Worm (Caenorhabditis elegans) whole organism, young adult: Measurements from ENCODE around the gene W08E12.6.

Experiments used
- B0019.2 ChIP-seq: fragments of 200-800 bp; sonication (Bioruptor generic); conservative IDR thresholded peaks from 2 replicates; pipeline ENCODE4 v1.3.6; 2022; ENCODE audit warnings: missing genetic modification reagents, missing genetic modification characterization, missing compliant biosample characterization
- B0336.3 ChIP-seq: fragments of 200-800 bp; sonication (Bioruptor generic); IDR thresholded peaks from 2 replicates; pipeline ENCODE4 v1.3.6; 2022; ENCODE audit warnings: missing genetic modification characterization, missing compliant biosample characterization
- F10E7.11 ChIP-seq: sonication (generic microtip); optimal IDR thresholded peaks from 2 replicates; lab custom pipeline; 2017; ENCODE audit warnings: mild to moderate bottlenecking, missing genetic modification characterization, moderate library complexity, missing compliant biosample characterization
- F33H1.4 ChIP-seq: fragments of 200-800 bp; sonication (Bioruptor generic); IDR thresholded peaks from 2 replicates; pipeline ENCODE4 v1.3.6; 2022; ENCODE audit warnings: missing genetic modification reagents, missing genetic modification characterization, missing compliant biosample characterization
- K11D2.4 ChIP-seq: fragments of 200-800 bp; sonication (Bioruptor generic); IDR thresholded peaks from 2 replicates; pipeline ENCODE4 v1.3.6; 2022; ENCODE audit warnings: missing genetic modification reagents, missing genetic modification characterization, missing compliant biosample characterization
- K12H6.12 ChIP-seq: fragments of 200-800 bp; sonication (Bioruptor generic); optimal IDR thresholded peaks from 2 replicates; lab custom pipeline; 2018; ENCODE audit warnings: mild to moderate bottlenecking, missing genetic modification characterization, missing compliant biosample characterization
- T07F8.4 ChIP-seq: sonication (generic microtip); optimal IDR thresholded peaks from 2 replicates; lab custom pipeline; 2016; ENCODE audit warnings: mild to moderate bottlenecking, missing genetic modification characterization, moderate library complexity, missing compliant biosample characterization
- T26A5.8 ChIP-seq: sonication (generic microtip); optimal IDR thresholded peaks from 2 replicates; lab custom pipeline; 2016; ENCODE audit warnings: missing genetic modification characterization, missing compliant biosample characterization
- Y53F4B.3 ChIP-seq: fragments of 200-800 bp; sonication (Bioruptor generic); IDR thresholded peaks from 2 replicates; pipeline ENCODE4 v1.3.6; 2022; ENCODE audit warnings: missing genetic modification reagents, missing genetic modification characterization, missing compliant biosample characterization
- Y67H2A.10 ChIP-seq: fragments of 200-800 bp; sonication (Bioruptor generic); conservative IDR thresholded peaks from 2 replicates; pipeline ENCODE4 v1.3.6; 2022; ENCODE audit warnings: missing genetic modification reagents, missing genetic modification characterization, missing compliant biosample characterization
- Y79H2A.3 ChIP-seq: fragments of 200-800 bp; sonication (Bioruptor generic); conservative IDR thresholded peaks from 2 replicates; pipeline ENCODE4 v1.3.6; 2022; ENCODE audit warnings: missing genetic modification reagents, missing genetic modification characterization, missing compliant biosample characterization
- Y95B8A.8 ChIP-seq: fragments of 200-800 bp; sonication (Bioruptor generic); IDR thresholded peaks from 2 replicates; pipeline ENCODE4 v1.3.6; 2022; ENCODE audit warnings: missing genetic modification reagents, missing genetic modification characterization, missing compliant biosample characterization
- ZK185.1 ChIP-seq: sonication (generic microtip); optimal IDR thresholded peaks from 2 replicates; lab custom pipeline; 2016; ENCODE audit warnings: mild to moderate bottlenecking, missing genetic modification characterization, missing compliant biosample characterization; ENCODE audit not compliant: poor library complexity, severe bottlenecking
- akir-1 ChIP-seq: fragments of 200-800 bp; sonication (Bioruptor generic); optimal IDR thresholded peaks from 2 replicates; lab custom pipeline; 2018; ENCODE audit warnings: mild to moderate bottlenecking, missing genetic modification characterization, moderate library complexity, missing compliant biosample characterization
- atf-7 ChIP-seq: sonication (generic microtip); optimal IDR thresholded peaks from 2 replicates; lab custom pipeline; 2017; ENCODE audit warnings: mild to moderate bottlenecking, missing genetic modification characterization, missing compliant biosample characterization
- attf-5 ChIP-seq: fragments of 200-800 bp; sonication (Bioruptor generic); optimal IDR thresholded peaks from 2 replicates; lab custom pipeline; 2018; ENCODE audit warnings: mild to moderate bottlenecking, missing genetic modification characterization, missing compliant biosample characterization
- bed-1 ChIP-seq: fragments of 200-800 bp; sonication (Bioruptor generic); IDR thresholded peaks from 2 replicates; pipeline ENCODE4 v1.3.6; 2022; ENCODE audit warnings: missing genetic modification reagents, missing genetic modification characterization, missing compliant biosample characterization
- ceh-100 ChIP-seq: fragments of 200-800 bp; sonication (Bioruptor generic); IDR thresholded peaks from 2 replicates; pipeline ENCODE4 v1.3.6; 2022; ENCODE audit warnings: missing genetic modification reagents, missing genetic modification characterization, missing compliant biosample characterization
- ceh-27 ChIP-seq: fragments of 200-800 bp; sonication (Bioruptor generic); optimal IDR thresholded peaks from 2 replicates; lab custom pipeline; 2018; ENCODE audit warnings: mild to moderate bottlenecking, missing genetic modification characterization, moderate library complexity, missing compliant biosample characterization
- ceh-40 ChIP-seq: fragments of 200-800 bp; sonication (Bioruptor generic); IDR thresholded peaks from 2 replicates; pipeline ENCODE4 v1.3.6; 2022; ENCODE audit warnings: missing genetic modification characterization, missing compliant biosample characterization
- ceh-58 ChIP-seq: fragments of 200-800 bp; sonication (Bioruptor generic); IDR thresholded peaks from 2 replicates; pipeline ENCODE4 v1.3.6; 2022; ENCODE audit warnings: missing genetic modification characterization, missing compliant biosample characterization
- ceh-79 ChIP-seq: sonication (generic microtip); optimal IDR thresholded peaks from 2 replicates; lab custom pipeline; 2017; ENCODE audit warnings: mild to moderate bottlenecking, missing genetic modification characterization, missing compliant biosample characterization
- ceh-91 ChIP-seq: fragments of 200-800 bp; sonication (Bioruptor generic); IDR thresholded peaks from 2 replicates; pipeline ENCODE4 v1.3.6; 2022; ENCODE audit warnings: missing genetic modification reagents, missing genetic modification characterization, missing compliant biosample characterization
- dpl-1 ChIP-seq: fragments of 150-350 bp; optimal IDR thresholded peaks from 2 replicates; lab custom pipeline; 2014; ENCODE audit warnings: missing biosample characterization, missing genetic modification reagents, missing genetic modification characterization
- efl-1 ChIP-seq: fragments of 150-350 bp; optimal IDR thresholded peaks from 2 replicates; lab custom pipeline; 2014; ENCODE audit warnings: missing biosample characterization, missing genetic modification reagents, missing genetic modification characterization
- egl-18 ChIP-seq: fragments of 200-800 bp; sonication (Bioruptor generic); IDR thresholded peaks from 2 replicates; pipeline ENCODE4 v1.3.6; 2022; ENCODE audit warnings: missing genetic modification reagents, missing genetic modification characterization, missing compliant biosample characterization
- ets-4 ChIP-seq: fragments of 200-800 bp; sonication (Bioruptor generic); optimal IDR thresholded peaks from 2 replicates; lab custom pipeline; 2018; ENCODE audit warnings: mild to moderate bottlenecking, missing genetic modification characterization, missing compliant biosample characterization
- gei-17 ChIP-seq: fragments of 200-800 bp; sonication (Bioruptor generic); optimal IDR thresholded peaks from 2 replicates; lab custom pipeline; 2018; ENCODE audit warnings: mild to moderate bottlenecking, missing genetic modification characterization, missing compliant biosample characterization
- hlh-12 ChIP-seq: sonication (generic microtip); optimal IDR thresholded peaks from 2 replicates; lab custom pipeline; 2016; ENCODE audit warnings: missing genetic modification characterization, missing compliant biosample characterization
- lin-40 ChIP-seq: sonication (generic microtip); optimal IDR thresholded peaks from 2 replicates; lab custom pipeline; 2016; ENCODE audit warnings: missing genetic modification characterization, mild to moderate bottlenecking, missing compliant biosample characterization, missing genotype, missing genetic modification reagents
- lin-54 ChIP-seq: fragments of 200-800 bp; sonication (Bioruptor generic); optimal IDR thresholded peaks from 2 replicates; lab custom pipeline; 2018; ENCODE audit warnings: mild to moderate bottlenecking, missing genetic modification characterization, missing compliant biosample characterization
- lsy-27 ChIP-seq: sonication (generic microtip); optimal IDR thresholded peaks from 2 replicates; lab custom pipeline; 2017; ENCODE audit warnings: missing genetic modification characterization, mild to moderate bottlenecking, missing compliant biosample characterization, antibody characterized with exemption, missing genotype, borderline replicate concordance; ENCODE audit not compliant: insufficient read depth
- madf-3 ChIP-seq: fragments of 200-800 bp; sonication (Bioruptor generic); IDR thresholded peaks from 2 replicates; pipeline ENCODE4 v1.3.6; 2022; ENCODE audit warnings: missing genetic modification reagents, missing genetic modification characterization, missing compliant biosample characterization
- madf-6 ChIP-seq: fragments of 200-800 bp; sonication (Bioruptor generic); IDR thresholded peaks from 2 replicates; pipeline ENCODE4 v1.3.6; 2022; ENCODE audit warnings: missing genetic modification reagents, missing genetic modification characterization, missing compliant biosample characterization
- mel-28 ChIP-seq: sonication (generic microtip); optimal IDR thresholded peaks from 2 replicates; lab custom pipeline; 2016; ENCODE audit warnings: borderline replicate concordance, mild to moderate bottlenecking, missing genetic modification characterization, missing compliant biosample characterization
- nfya-2 ChIP-seq: fragments of 200-800 bp; sonication (Bioruptor generic); IDR thresholded peaks from 2 replicates; pipeline ENCODE4 v1.3.6; 2022; ENCODE audit warnings: missing genetic modification reagents, missing genetic modification characterization, missing compliant biosample characterization
- nhr-120 ChIP-seq: fragments of 200-800 bp; sonication (Bioruptor generic); IDR thresholded peaks from 2 replicates; pipeline ENCODE4 v1.3.6; 2022; ENCODE audit warnings: missing genetic modification characterization, missing compliant biosample characterization
- nhr-179 ChIP-seq: sonication (generic microtip); optimal IDR thresholded peaks from 2 replicates; lab custom pipeline; 2016; ENCODE audit warnings: mild to moderate bottlenecking, missing genetic modification characterization, missing compliant biosample characterization
- nhr-80 ChIP-seq: sonication (generic microtip); optimal IDR thresholded peaks from 2 replicates; lab custom pipeline; 2016; ENCODE audit warnings: missing genetic modification characterization, missing compliant biosample characterization
- rcor-1 ChIP-seq: fragments of 200-800 bp; sonication (Bioruptor generic); IDR thresholded peaks from 2 replicates; pipeline ENCODE4 v1.3.6; 2022; ENCODE audit warnings: missing genetic modification reagents, missing genetic modification characterization, missing compliant biosample characterization
- rpc-1 ChIP-seq, 2 experiments: fragments of 150-350 bp in 1 of 2; sonication (generic microtip) in 1 of 2; optimal IDR thresholded peaks; 2 replicates each; lab custom pipeline; 2014 to 2018; ENCODE audit warnings: missing biosample characterization in 1 of 2, missing genetic modification characterization in 1 of 2, missing genetic modification reagents in 1 of 2, missing genotype in 1 of 2
- sea-2 ChIP-seq: fragments of 200-800 bp; sonication (Bioruptor generic); IDR thresholded peaks from 2 replicates; pipeline ENCODE4 v1.3.6; 2022; ENCODE audit warnings: missing genetic modification characterization, missing compliant biosample characterization
- snpc-1.3 ChIP-seq: sonication (generic microtip); optimal IDR thresholded peaks from 2 replicates; lab custom pipeline; 2017; ENCODE audit warnings: missing genetic modification characterization, mild to moderate bottlenecking, missing compliant biosample characterization, antibody characterized with exemption, moderate library complexity, missing genotype, missing genetic modification reagents; ENCODE audit not compliant: insufficient read depth
- tbp1 ChIP-seq: fragments of 200-800 bp; sonication (Bioruptor generic); optimal IDR thresholded peaks from 2 replicates; lab custom pipeline; 2018; ENCODE audit warnings: mild to moderate bottlenecking, missing genetic modification characterization, missing compliant biosample characterization
- tbx-9 ChIP-seq: sonication (generic microtip); optimal IDR thresholded peaks from 2 replicates; lab custom pipeline; 2016; ENCODE audit warnings: borderline replicate concordance, missing genetic modification characterization, inconsistent platforms, missing compliant biosample characterization
- unc-130 ChIP-seq: sonication (generic microtip); optimal IDR thresholded peaks from 2 replicates; lab custom pipeline; 2016; ENCODE audit warnings: missing genetic modification reagents, missing genetic modification characterization, missing compliant biosample characterization
- zfh-2 ChIP-seq: fragments of 200-800 bp; sonication (Bioruptor generic); conservative IDR thresholded peaks from 2 replicates; pipeline ENCODE4 v1.3.6; 2022; ENCODE audit warnings: missing genetic modification reagents, missing genetic modification characterization, missing compliant biosample characterization
- zim-3 ChIP-seq: sonication (generic microtip); optimal IDR thresholded peaks from 2 replicates; lab custom pipeline; 2017; ENCODE audit warnings: mild to moderate bottlenecking, missing genetic modification characterization, moderate library complexity, missing compliant biosample characterization
- ztf-28 ChIP-seq: fragments of 200-800 bp; sonication (Bioruptor generic); IDR thresholded peaks from 2 replicates; pipeline ENCODE4 v1.3.6; 2022; ENCODE audit warnings: missing genetic modification reagents, missing genetic modification characterization, missing compliant biosample characterization

Gene W08E12.6

ce11 chrIV:3338176-3338575, 39.8 kb downstream of the W08E12.6 start (continued):
- TF ChIP-seq ceh-100 (GFP tag; lab: Robert Waterston, UW) = peak; percentile 15; the same call in 1 of the 2 replicates
- TF ChIP-seq nhr-80 (tag; lab: Kevin White, UChicago) = no peak
- no peak for TF ChIP-seq tbx-9 (tag; lab: Kevin White, UChicago)
- TF ChIP-seq madf-6 (GFP tag; lab: Robert Waterston, UW) = peak; percentile 65
- TF ChIP-seq nhr-120 (GFP tag; lab: Robert Waterston, UW) = no peak
- no peak for TF ChIP-seq ceh-27 (GFP tag; lab: Kevin White, UChicago)
- TF ChIP-seq rcor-1 = peak; percentile 65; the same call in 1 of the 2 replicates
- TF ChIP-seq T07F8.4 (tag; lab: Kevin White, UChicago) = no peak
- TF ChIP-seq attf-5 (GFP tag; lab: Kevin White, UChicago) = no peak
- peak; percentile 14 for TF ChIP-seq tbp1 (GFP tag; lab: Kevin White, UChicago)
- no peak for TF ChIP-seq rpc-1 (optimal IDR thresholded peaks at IDR 0.05; lab: Kevin White, UChicago)
- no peak for TF ChIP-seq rpc-1 (tag; optimal IDR thresholded peaks at IDR 0.05; lab: Kevin White, UChicago)
- no peak for TF ChIP-seq T26A5.8 (tag; lab: Kevin White, UChicago)
- peak; percentile 41; the same call in 1 of the 2 replicates for TF ChIP-seq F33H1.4
- TF ChIP-seq sea-2 (GFP tag; lab: Robert Waterston, UW) = no peak
- TF ChIP-seq lin-54 (GFP tag; lab: Kevin White, UChicago) = peak; percentile 25
- no peak for TF ChIP-seq mel-28 (tag; lab: Kevin White, UChicago)
- TF ChIP-seq Y67H2A.10 = no peak
- TF ChIP-seq Y95B8A.8 (GFP tag; lab: Robert Waterston, UW) = 0 out of 2 replicates have a peak, but pooled peaks have one; percentile 29
- TF ChIP-seq ceh-91 (GFP tag; lab: Robert Waterston, UW) = no peak
- TF ChIP-seq Y53F4B.3 (GFP tag; lab: Robert Waterston, UW) = no peak
- no peak for TF ChIP-seq nhr-179 (tag; lab: Kevin White, UChicago)
- TF ChIP-seq lin-40 (tag; lab: Kevin White, UChicago) = no peak
- no peak for TF ChIP-seq nfya-2 (GFP tag; lab: Robert Waterston, UW)
- peak; percentile 77; the same call in 1 of the 2 replicates for TF ChIP-seq B0336.3 (GFP tag; lab: Robert Waterston, UW)
- 0 out of 2 replicates have a peak, but pooled peaks have one; percentile 65 for TF ChIP-seq bed-1 (GFP tag; lab: Robert Waterston, UW)
- no peak for TF ChIP-seq ets-4 (GFP tag; lab: Kevin White, UChicago)
- no peak for TF ChIP-seq ztf-28 (GFP tag; lab: Robert Waterston, UW)
- TF ChIP-seq hlh-12 (tag; lab: Kevin White, UChicago) = no peak
- TF ChIP-seq madf-3 (GFP tag; lab: Robert Waterston, UW) = peak; percentile 81
- no peak for TF ChIP-seq snpc-1.3
- TF ChIP-seq unc-130 (GFP tag; lab: Kevin White, UChicago) = no peak
- TF ChIP-seq K12H6.12 = no peak
- TF ChIP-seq K11D2.4 (GFP tag; lab: Robert Waterston, UW) = no peak
- TF ChIP-seq zim-3 (tag; lab: Kevin White, UChicago) = no peak
- TF ChIP-seq F10E7.11 (tag; lab: Kevin White, UChicago) = no peak
- no peak for TF ChIP-seq lsy-27 (tag; lab: Kevin White, UChicago)
- no peak for TF ChIP-seq gei-17 (GFP tag; lab: Kevin White, UChicago)
- no peak for TF ChIP-seq ZK185.1 (tag; lab: Kevin White, UChicago)
- no peak for TF ChIP-seq atf-7 (tag; lab: Kevin White, UChicago)
- TF ChIP-seq egl-18 (GFP tag; lab: Robert Waterston, UW) = no peak
- TF ChIP-seq ceh-40 = no peak
- no peak for TF ChIP-seq zfh-2 (GFP tag; lab: Robert Waterston, UW)
- TF ChIP-seq efl-1 = no peak
- TF ChIP-seq B0019.2 (GFP tag; lab: Robert Waterston, UW) = 0 out of 2 replicates have a peak, but pooled peaks have one; percentile 12
- TF ChIP-seq akir-1 (GFP tag; lab: Kevin White, UChicago) = no peak
- no peak for TF ChIP-seq Y79H2A.3 (GFP tag; lab: Robert Waterston, UW)
- 0 out of 2 replicates have a peak, but pooled peaks have one; percentile 69 for TF ChIP-seq ceh-58
- no peak for TF ChIP-seq ceh-79 (tag; lab: Kevin White, UChicago)
- no peak for TF ChIP-seq dpl-1 (GFP tag; lab: Kevin White, UChicago)
